Fruit fly (Drosophila melanogaster) whole organism, embryonic: ENCODE data around the gene MRG15.

Source experiments
- Abd-B ChIP-seq: fragments of 200-800 bp; sonication (Bioruptor generic); optimal IDR thresholded peaks from 2 replicates; lab custom pipeline; 2018; ENCODE audit warnings: missing biosample characterization, mild to moderate bottlenecking, missing genetic modification characterization, moderate library complexity
- B-H1 ChIP-seq: fragments of 200-800 bp; sonication (Bioruptor generic); IDR thresholded peaks from 3 replicates; pipeline ENCODE4 v1.3.6; 2022; ENCODE audit warnings: missing biosample characterization, missing genetic modification characterization
- CG10654 ChIP-seq: fragments of 200-800 bp; sonication (Bioruptor generic); optimal IDR thresholded peaks from 2 replicates; lab custom pipeline; 2016; ENCODE audit warnings: missing biosample characterization, missing genetic modification characterization
- CG10979 ChIP-seq: fragments of 200-800 bp; sonication (Bioruptor generic); optimal IDR thresholded peaks from 2 replicates; lab custom pipeline; 2018; ENCODE audit warnings: missing biosample characterization, mild to moderate bottlenecking, missing genetic modification characterization, moderate library complexity
- CG11504 ChIP-seq: fragments of 200-800 bp; sonication (Bioruptor generic); optimal IDR thresholded peaks from 3 replicates; lab custom pipeline; 2019; ENCODE audit warnings: missing biosample characterization, mild to moderate bottlenecking, missing genetic modification characterization, moderate library complexity
- CG11696 ChIP-seq: fragments of 200-800 bp; sonication (Bioruptor generic); IDR thresholded peaks from 2 replicates; pipeline ENCODE4 v1.3.6; 2022; ENCODE audit warnings: missing biosample characterization, missing genetic modification characterization
- CG12155 ChIP-seq: fragments of 200-800 bp; sonication (Bioruptor generic); optimal IDR thresholded peaks from 3 replicates; lab custom pipeline; 2016; ENCODE audit warnings: missing biosample characterization, missing genetic modification characterization
- CG12659 ChIP-seq: fragments of 200-800 bp; sonication (Bioruptor generic); optimal IDR thresholded peaks from 3 replicates; lab custom pipeline; 2017; ENCODE audit warnings: mild to moderate bottlenecking, missing biosample characterization, missing genetic modification reagents, missing genetic modification characterization
- CG15479 ChIP-seq: fragments of 200-800 bp; sonication (Bioruptor generic); optimal IDR thresholded peaks from 3 replicates; lab custom pipeline; 2019; ENCODE audit warnings: missing biosample characterization, mild to moderate bottlenecking, missing genetic modification characterization, moderate library complexity
- CG17385 ChIP-seq: fragments of 200-800 bp; sonication (Bioruptor generic); optimal IDR thresholded peaks from 3 replicates; lab custom pipeline; 2018; ENCODE audit warnings: missing biosample characterization, mild to moderate bottlenecking, missing genetic modification characterization
- CG17829 ChIP-seq: fragments of 200-800 bp; optimal IDR thresholded peaks from 2 replicates; lab custom pipeline; 2019; ENCODE audit warnings: missing biosample characterization, mild to moderate bottlenecking, missing genetic modification characterization, moderate library complexity
- CG1832 ChIP-seq: fragments of 200-800 bp; sonication (Bioruptor generic); optimal IDR thresholded peaks from 2 replicates; lab custom pipeline; 2017; ENCODE audit warnings: missing biosample characterization, mild to moderate bottlenecking, missing genetic modification characterization, inconsistent platforms
- CG2199 ChIP-seq: fragments of 200-800 bp; sonication (Bioruptor generic); IDR thresholded peaks from 3 replicates; pipeline ENCODE4 v1.3.6; 2022; ENCODE audit warnings: missing biosample characterization, missing genetic modification characterization
- CG31388 ChIP-seq: fragments of 200-800 bp; sonication (Bioruptor generic); optimal IDR thresholded peaks from 2 replicates; lab custom pipeline; 2016; ENCODE audit warnings: missing biosample characterization, missing genetic modification characterization
- CG31441 ChIP-seq: fragments of 200-800 bp; sonication (Bioruptor generic); IDR thresholded peaks from 2 replicates; pipeline ENCODE4 v1.3.6; 2022; ENCODE audit warnings: missing biosample characterization, missing genetic modification characterization
- CG3163 ChIP-seq: fragments of 200-800 bp; sonication (Bioruptor generic); optimal IDR thresholded peaks from 3 replicates; lab custom pipeline; 2016; ENCODE audit warnings: missing biosample characterization, missing genetic modification characterization
- CG34224 ChIP-seq: fragments of 200-800 bp; sonication (Bioruptor generic); IDR thresholded peaks from 3 replicates; pipeline ENCODE4 v1.3.6; 2022; ENCODE audit warnings: missing biosample characterization, missing genetic modification characterization; ENCODE audit not compliant: partially characterized antibody
- CG42726 ChIP-seq: fragments of 200-800 bp; sonication (Bioruptor generic); IDR thresholded peaks from 2 replicates; pipeline ENCODE4 v1.3.6; 2022; ENCODE audit warnings: missing biosample characterization, missing genetic modification characterization; ENCODE audit not compliant: partially characterized antibody
- CG4328 ChIP-seq: fragments of 200-800 bp; sonication (Bioruptor generic); optimal IDR thresholded peaks from 3 replicates; lab custom pipeline; 2017; ENCODE audit warnings: missing biosample characterization, missing genetic modification reagents, missing genetic modification characterization
- CG4617 ChIP-seq: fragments of 200-800 bp; sonication (Bioruptor generic); optimal IDR thresholded peaks from 3 replicates; lab custom pipeline; 2016; ENCODE audit warnings: missing biosample characterization, missing genetic modification characterization, borderline replicate concordance
- CG4854 ChIP-seq: fragments of 200-800 bp; sonication (Bioruptor generic); optimal IDR thresholded peaks from 2 replicates; lab custom pipeline; 2016; ENCODE audit warnings: missing biosample characterization, missing genetic modification characterization, inconsistent platforms
- CG7745 ChIP-seq: fragments of 200-800 bp; sonication (Bioruptor generic); optimal IDR thresholded peaks from 2 replicates; lab custom pipeline; 2018; ENCODE audit warnings: missing biosample characterization, mild to moderate bottlenecking, missing genetic modification characterization, moderate library complexity
- CG8924 ChIP-seq: fragments of 200-800 bp; optimal IDR thresholded peaks from 3 replicates; lab custom pipeline; 2019; ENCODE audit warnings: missing biosample characterization, mild to moderate bottlenecking, missing genetic modification characterization, moderate library complexity
- CG9215 ChIP-seq: fragments of 200-800 bp; sonication (Bioruptor generic); IDR thresholded peaks from 2 replicates; pipeline ENCODE4 v1.3.6; 2022; ENCODE audit warnings: missing biosample characterization, missing genetic modification characterization
- CG9876 ChIP-seq: fragments of 200-800 bp; sonication (Bioruptor generic); optimal IDR thresholded peaks from 2 replicates; lab custom pipeline; 2016; ENCODE audit warnings: missing biosample characterization, missing genetic modification characterization
- Doc2 ChIP-seq: fragments of 200-800 bp; sonication (Bioruptor generic); IDR thresholded peaks from 2 replicates; pipeline ENCODE4 v1.3.6; 2022; ENCODE audit warnings: missing biosample characterization, missing genetic modification characterization
- Dp ChIP-seq: fragments of 200-800 bp; sonication (Bioruptor generic); optimal IDR thresholded peaks from 2 replicates; lab custom pipeline; 2018; ENCODE audit warnings: missing biosample characterization, mild to moderate bottlenecking, missing genetic modification characterization, moderate library complexity
- Hr51 ChIP-seq, 2 experiments: fragments of 200-800 bp; sonication (Bioruptor generic); optimal IDR thresholded peaks; 2 replicates in 1 of 2; 3 replicates in 1 of 2; lab custom pipeline; 2016 to 2018; ENCODE audit warnings: missing biosample characterization in 2 of 2, missing genetic modification characterization in 2 of 2, mild to moderate bottlenecking in 1 of 2, moderate library complexity in 1 of 2
- Lhr ChIP-seq: fragments of 200-800 bp; sonication (Bioruptor generic); optimal IDR thresholded peaks from 3 replicates; lab custom pipeline; 2017; ENCODE audit warnings: mild to moderate bottlenecking, missing biosample characterization, missing genetic modification reagents, missing genetic modification characterization
- Optix ChIP-seq: fragments of 200-800 bp; sonication (Bioruptor generic); IDR thresholded peaks from 3 replicates; pipeline ENCODE4 v1.3.6; 2022; ENCODE audit warnings: missing biosample characterization, missing genetic modification characterization
- Trl ChIP-seq, 3 experiments: fragments of >200 bp in 2 of 3; fragments of 200-800 bp in 1 of 3; sonication (Bioruptor generic) in 1 of 3; optimal IDR thresholded peaks; 2 replicates in 1 of 3; 3 replicates in 2 of 3; lab custom pipeline; 2016 to 2017; ENCODE audit warnings: missing biosample characterization in 1 of 3, missing genetic modification characterization in 1 of 3
- YL-1 ChIP-seq: fragments of 200-800 bp; sonication (Bioruptor generic); optimal IDR thresholded peaks from 3 replicates; lab custom pipeline; 2017; ENCODE audit warnings: missing biosample characterization, mild to moderate bottlenecking, missing genetic modification characterization
- bowl ChIP-seq: fragments of 200-800 bp; sonication (Bioruptor generic); IDR thresholded peaks from 2 replicates; pipeline ENCODE4 v1.3.6; 2022; ENCODE audit warnings: missing biosample characterization, missing genetic modification characterization
- chn ChIP-seq: fragments of 200-800 bp; sonication (Bioruptor generic); optimal IDR thresholded peaks from 2 replicates; lab custom pipeline; 2016; ENCODE audit warnings: missing biosample characterization, missing genetic modification characterization
- disco-r ChIP-seq: fragments of 200-800 bp; sonication (Bioruptor generic); optimal IDR thresholded peaks from 2 replicates; lab custom pipeline; 2016; ENCODE audit warnings: missing biosample characterization, missing genetic modification characterization
- dm ChIP-seq: fragments of 200-800 bp; sonication (Bioruptor generic); optimal IDR thresholded peaks from 3 replicates; lab custom pipeline; 2016; ENCODE audit warnings: missing biosample characterization, missing genetic modification characterization
- exex ChIP-seq: fragments of 200-800 bp; sonication (Bioruptor generic); optimal IDR thresholded peaks from 4 replicates; lab custom pipeline; 2018; ENCODE audit warnings: missing biosample characterization, mild to moderate bottlenecking, missing genetic modification characterization, moderate library complexity
- fu2 ChIP-seq: fragments of 200-800 bp; sonication (Bioruptor generic); optimal IDR thresholded peaks from 2 replicates; lab custom pipeline; 2016; ENCODE audit warnings: missing biosample characterization, missing genetic modification characterization
- gcm2 ChIP-seq: fragments of 200-800 bp; sonication (Bioruptor generic); optimal IDR thresholded peaks from 2 replicates; lab custom pipeline; 2016; ENCODE audit warnings: missing biosample characterization, missing genetic modification characterization
- insv ChIP-seq, 2 experiments: fragments of 200-800 bp; sonication (Bioruptor generic); optimal IDR thresholded peaks; 3 replicates each; lab custom pipeline; 2016 to 2018; ENCODE audit warnings: missing biosample characterization in 2 of 2, missing genetic modification characterization in 2 of 2
- lilli ChIP-seq: fragments of 200-800 bp; sonication (Bioruptor generic); optimal IDR thresholded peaks from 3 replicates; lab custom pipeline; 2016; ENCODE audit warnings: missing biosample characterization, missing genetic modification characterization
- mirr ChIP-seq: fragments of 200-800 bp; sonication (Bioruptor generic); optimal IDR thresholded peaks from 3 replicates; lab custom pipeline; 2018; ENCODE audit warnings: missing biosample characterization, mild to moderate bottlenecking, missing genetic modification characterization
- oc ChIP-seq: fragments of 200-800 bp; sonication (Bioruptor generic); optimal IDR thresholded peaks from 2 replicates; lab custom pipeline; 2018; ENCODE audit warnings: missing biosample characterization, mild to moderate bottlenecking, missing genetic modification characterization, moderate library complexity
- pb ChIP-seq: fragments of 200-800 bp; sonication (Bioruptor generic); optimal IDR thresholded peaks from 3 replicates; lab custom pipeline; 2016; ENCODE audit warnings: missing biosample characterization, missing genetic modification characterization
- ro ChIP-seq: fragments of 200-800 bp; sonication (Bioruptor generic); IDR thresholded peaks from 2 replicates; pipeline ENCODE4 v1.3.6; 2022; ENCODE audit warnings: missing biosample characterization, missing genetic modification characterization
- sens ChIP-seq: fragments of 200-800 bp; sonication (Bioruptor generic); peaks from one replicate; lab custom pipeline; 2016; ENCODE audit warnings: missing biosample characterization, missing genetic modification characterization
- tap ChIP-seq: fragments of 200-800 bp; optimal IDR thresholded peaks from 3 replicates; lab custom pipeline; 2019; ENCODE audit warnings: missing biosample characterization, mild to moderate bottlenecking, missing genetic modification characterization, moderate library complexity
- unc-4 ChIP-seq: fragments of 200-800 bp; sonication (Bioruptor generic); IDR thresholded peaks from 2 replicates; pipeline ENCODE4 v1.3.6; 2022; ENCODE audit warnings: missing biosample characterization, missing genetic modification characterization; ENCODE audit not compliant: partially characterized antibody
- vnd ChIP-seq: fragments of 200-800 bp; sonication (Bioruptor generic); IDR thresholded peaks from 3 replicates; pipeline ENCODE4 v1.3.6; 2022; ENCODE audit warnings: missing biosample characterization, missing genetic modification characterization; ENCODE audit not compliant: partially characterized antibody
- zen ChIP-seq: fragments of 200-800 bp; sonication (Bioruptor generic); optimal IDR thresholded peaks from 3 replicates; lab custom pipeline; 2018; ENCODE audit warnings: missing biosample characterization, mild to moderate bottlenecking, missing genetic modification characterization, moderate library complexity

Gene MRG15

dm6 chr3R:15290642-15291118, 12.8 kb upstream of the MRG15 start, which contains the start of gene CG45218 (continued):
- no peak for TF ChIP-seq CG10979
- no peak for TF ChIP-seq bowl (GFP tag; lab: Robert Waterston, UW)
- TF ChIP-seq YL-1 (GFP tag; lab: Kevin White, UChicago): peak; percentile 19
- no peak for TF ChIP-seq CG11504
- no peak for TF ChIP-seq CG4854 (GFP tag; lab: Kevin White, UChicago)
- no peak for TF ChIP-seq vnd (GFP tag; lab: Robert Waterston, UW)
- no peak for TF ChIP-seq Abd-B
- TF ChIP-seq disco-r (GFP tag; lab: Kevin White, UChicago): no peak
- TF ChIP-seq Lhr (GFP tag; lab: Kevin White, UChicago): no peak
- no peak for TF ChIP-seq Doc2 (GFP tag; lab: Robert Waterston, UW)
- peak; percentile 71 for TF ChIP-seq CG12155
- TF ChIP-seq CG3163: peak; percentile 64
- no peak for TF ChIP-seq CG9876 (GFP tag; lab: Kevin White, UChicago)
- TF ChIP-seq CG2199: no peak
- TF ChIP-seq CG31388 (GFP tag; lab: Kevin White, UChicago): no peak
- TF ChIP-seq zen (tag; lab: Kevin White, UChicago): no peak
- TF ChIP-seq CG15479: peak; percentile 44
- peak; percentile 0 for TF ChIP-seq lilli (GFP tag; lab: Kevin White, UChicago)
- TF ChIP-seq fu2 (GFP tag; lab: Kevin White, UChicago): no peak
- TF ChIP-seq chn (GFP tag; lab: Kevin White, UChicago): no peak
- peak; percentile 18 for TF ChIP-seq CG7745
- TF ChIP-seq Optix: no peak
- peak; percentile 68 for TF ChIP-seq sens
- no peak for TF ChIP-seq CG31441
- no peak for TF ChIP-seq CG11696 (GFP tag; lab: Robert Waterston, UW)
- no peak for TF ChIP-seq tap (tag; lab: Kevin White, UChicago)
- TF ChIP-seq ro (GFP tag; lab: Robert Waterston, UW): no peak
- TF ChIP-seq unc-4 (GFP tag; lab: Robert Waterston, UW): no peak
- TF ChIP-seq Dp (GFP tag; lab: Kevin White, UChicago): no peak
- peak; percentile 62 for TF ChIP-seq mirr (GFP tag; lab: Kevin White, UChicago)
- no peak for TF ChIP-seq CG4617 (GFP tag; lab: Kevin White, UChicago)
- no peak for TF ChIP-seq CG12659 (GFP tag; lab: Kevin White, UChicago)
- TF ChIP-seq CG4328 (GFP tag; lab: Kevin White, UChicago): no peak
- peak; percentile 42 for TF ChIP-seq CG8924 (tag; lab: Kevin White, UChicago)
- peak; percentile 15 for TF ChIP-seq CG17829 (tag; lab: Kevin White, UChicago)
- TF ChIP-seq oc (tag; lab: Kevin White, UChicago): peak; percentile 40
- TF ChIP-seq CG10654 (GFP tag; lab: Kevin White, UChicago): no peak
- TF ChIP-seq CG9215 (GFP tag; lab: Robert Waterston, UW): no peak
- peak in 1 of 2 experiments; percentile 24 for TF ChIP-seq insv (GFP tag; optimal IDR thresholded peaks at IDR 0.05; lab: Kevin White, UChicago)
- no peak for TF ChIP-seq CG17385 (GFP tag; lab: Kevin White, UChicago)
- peak in 1 of 2 experiments; percentile 14 for TF ChIP-seq Trl (optimal IDR thresholded peaks at IDR 0.05; lab: Kevin White, UChicago)
- no peak for TF ChIP-seq Trl (GFP tag; optimal IDR thresholded peaks at IDR 0.05; lab: Kevin White, UChicago)
- TF ChIP-seq exex (tag; lab: Kevin White, UChicago): peak; percentile 92
- TF ChIP-seq CG1832 (GFP tag; lab: Kevin White, UChicago): peak; percentile 90
- no peak for TF ChIP-seq CG34224 (GFP tag; lab: Robert Waterston, UW)
- TF ChIP-seq dm: no peak
- TF ChIP-seq CG42726 (GFP tag; lab: Robert Waterston, UW): no peak
- TF ChIP-seq pb (GFP tag; lab: Kevin White, UChicago): no peak
- TF ChIP-seq B-H1 (GFP tag; lab: Robert Waterston, UW): no peak
- TF ChIP-seq gcm2 (GFP tag; lab: Kevin White, UChicago): peak; percentile 12
- no peak for TF ChIP-seq Hr51 (GFP tag; optimal IDR thresholded peaks at IDR 0.05; lab: Kevin White, UChicago)
